Fruit fly (Drosophila melanogaster): ENCODE data around the gene ssp6.

DNA sequence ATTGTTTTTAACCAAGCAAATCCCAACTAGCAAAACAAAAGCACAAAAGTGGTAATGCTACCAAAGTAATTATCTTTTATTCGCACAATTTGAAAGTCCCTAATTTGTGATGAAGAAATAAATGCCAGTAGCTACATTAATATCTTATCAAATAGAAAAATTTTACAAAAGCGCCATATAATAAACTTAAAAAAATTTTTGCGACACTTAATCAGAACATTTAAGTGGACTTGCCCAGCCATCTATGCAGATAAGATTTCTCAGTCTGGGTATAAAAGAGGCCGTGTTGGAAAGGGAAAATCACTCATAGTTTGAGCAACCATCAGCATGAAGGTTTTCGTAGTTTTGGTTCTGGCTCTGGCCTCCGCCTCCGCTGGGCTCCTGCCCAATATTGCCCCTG is 41.6 kb upstream of the ssp6 start, which contains the start of gene yip7:
- TF ChIP-seq Hnf4 (GFP tag; optimal IDR thresholded peaks at IDR 0.05): no peak
- TF ChIP-seq Abd-B (GFP tag; optimal IDR thresholded peaks at IDR 0.05): no peak
- no peak for TF ChIP-seq br (GFP tag; optimal IDR thresholded peaks at IDR 0.05)
- no peak for TF ChIP-seq tai (GFP tag; optimal IDR thresholded peaks at IDR 0.05)
- no peak for TF ChIP-seq ey (GFP tag; optimal IDR thresholded peaks at IDR 0.05)
- no peak for TF ChIP-seq foxo (GFP tag; optimal IDR thresholded peaks at IDR 0.05)
- TF ChIP-seq CG9705 (GFP tag; optimal IDR thresholded peaks at IDR 0.05): no peak
- TF ChIP-seq N (GFP tag; optimal IDR thresholded peaks at IDR 0.05): no peak
- no peak for TF ChIP-seq sage (GFP tag; optimal IDR thresholded peaks at IDR 0.05)
- no peak for TF ChIP-seq h (GFP tag; optimal IDR thresholded peaks at IDR 0.05)
- no peak for TF ChIP-seq Dfd (GFP tag; optimal IDR thresholded peaks at IDR 0.05)
- no peak for TF ChIP-seq CG32264 (GFP tag; optimal IDR thresholded peaks at IDR 0.05)
- no peak for TF ChIP-seq Myc (optimal IDR thresholded peaks at IDR 0.05)

Measured in whole organism, wandering third instar larva.